Fruit fly (Drosophila melanogaster) whole organism, pupa: Measurements from ENCODE around the gene RpL7A.
A peak's percentile ranks its signal among the peaks of the same experiment; 100 is the strongest.

Experiments
- CG10348 ChIP-seq: fragments of 200-800 bp; sonication (Bioruptor generic); IDR thresholded peaks from 2 replicates; pipeline ENCODE4 v1.3.6; 2022; ENCODE audit warnings: missing biosample characterization, missing genetic modification characterization
- CG12605 ChIP-seq: fragments of 200-800 bp; sonication (Bioruptor generic); IDR thresholded peaks from 2 replicates; pipeline ENCODE4 v1.3.6; 2022; ENCODE audit warnings: missing biosample characterization, missing genetic modification characterization
- CG13204 ChIP-seq: fragments of 200-800 bp; sonication (Bioruptor generic); optimal IDR thresholded peaks from 2 replicates; lab custom pipeline; 2018; ENCODE audit warnings: missing biosample characterization, mild to moderate bottlenecking, missing genetic modification characterization, moderate library complexity
- CG14655 ChIP-seq: fragments of 200-800 bp; sonication (Bioruptor generic); optimal IDR thresholded peaks from 3 replicates; lab custom pipeline; 2017; ENCODE audit warnings: mild to moderate bottlenecking, missing biosample characterization, missing genetic modification reagents, missing genetic modification characterization
- CG15710 ChIP-seq: fragments of 200-800 bp; sonication (Bioruptor generic); optimal IDR thresholded peaks from 2 replicates; lab custom pipeline; 2018; ENCODE audit warnings: missing biosample characterization, mild to moderate bottlenecking, missing genetic modification characterization, moderate library complexity
- CG17806 ChIP-seq: fragments of 200-800 bp; sonication (Bioruptor generic); optimal IDR thresholded peaks from 2 replicates; lab custom pipeline; 2018; ENCODE audit warnings: missing biosample characterization, mild to moderate bottlenecking, missing genetic modification characterization, moderate library complexity
- CG32121 ChIP-seq: fragments of 200-800 bp; sonication (Bioruptor generic); IDR thresholded peaks from 2 replicates; pipeline ENCODE4 v1.3.6; 2022; ENCODE audit warnings: missing biosample characterization, missing genetic modification characterization
- CG34367 ChIP-seq: fragments of 200-800 bp; sonication (Bioruptor generic); optimal IDR thresholded peaks from 2 replicates; lab custom pipeline; 2018; ENCODE audit warnings: missing biosample characterization, mild to moderate bottlenecking, missing genetic modification characterization
- CG4496 ChIP-seq: fragments of 200-800 bp; sonication (Bioruptor generic); IDR thresholded peaks from 3 replicates; pipeline ENCODE4 v1.3.6; 2022; ENCODE audit warnings: missing biosample characterization, missing genetic modification characterization
- CG8159 ChIP-seq: fragments of 200-800 bp; sonication (Bioruptor generic); optimal IDR thresholded peaks from 3 replicates; lab custom pipeline; 2018; ENCODE audit warnings: missing biosample characterization, mild to moderate bottlenecking, missing genetic modification characterization, moderate library complexity
- CG8301 ChIP-seq: fragments of 200-800 bp; sonication (Bioruptor generic); optimal IDR thresholded peaks from 2 replicates; lab custom pipeline; 2018; ENCODE audit warnings: missing biosample characterization, mild to moderate bottlenecking, missing genetic modification characterization
- CG9948 ChIP-seq: fragments of 200-800 bp; sonication (Bioruptor generic); optimal IDR thresholded peaks from 2 replicates; lab custom pipeline; 2018; ENCODE audit warnings: missing biosample characterization, mild to moderate bottlenecking, missing genetic modification characterization, moderate library complexity
- D1 ChIP-seq: fragments of 200-800 bp; sonication (Bioruptor generic); optimal IDR thresholded peaks from 2 replicates; lab custom pipeline; 2018; ENCODE audit warnings: missing biosample characterization, mild to moderate bottlenecking, missing genetic modification characterization, moderate library complexity
- EcR ChIP-seq: fragments of 200-800 bp; sonication (Bioruptor generic); optimal IDR thresholded peaks from 3 replicates; lab custom pipeline; 2019; ENCODE audit warnings: missing biosample characterization, missing genetic modification characterization, mild to moderate bottlenecking, moderate library complexity, missing genetic modification reagents
- Ets98B ChIP-seq: fragments of 200-800 bp; sonication (Bioruptor generic); IDR thresholded peaks from 2 replicates; pipeline ENCODE4 v1.3.6; 2022; ENCODE audit warnings: missing biosample characterization, missing genetic modification characterization
- Pif1A ChIP-seq: fragments of 200-800 bp; sonication (Bioruptor generic); optimal IDR thresholded peaks from 3 replicates; lab custom pipeline; 2016; ENCODE audit warnings: missing biosample characterization, missing genetic modification characterization
- Pif1B ChIP-seq: fragments of 200-800 bp; sonication (Bioruptor generic); optimal IDR thresholded peaks from 3 replicates; lab custom pipeline; 2016; ENCODE audit warnings: missing biosample characterization, missing genetic modification characterization
- Snoo ChIP-seq: fragments of 200-800 bp; sonication (Bioruptor generic); optimal IDR thresholded peaks from 3 replicates; lab custom pipeline; 2017; ENCODE audit warnings: missing biosample characterization, mild to moderate bottlenecking, missing genetic modification characterization, inconsistent platforms
- fd96Ca ChIP-seq: fragments of 200-800 bp; sonication (Bioruptor generic); IDR thresholded peaks from 3 replicates; pipeline ENCODE4 v1.3.6; 2022; ENCODE audit warnings: missing biosample characterization, missing genetic modification characterization
- gl ChIP-seq: fragments of 200-800 bp; sonication (Bioruptor generic); optimal IDR thresholded peaks from 2 replicates; lab custom pipeline; 2018; ENCODE audit warnings: missing biosample characterization, mild to moderate bottlenecking, missing genetic modification characterization
- rn ChIP-seq: fragments of 200-800 bp; sonication (Bioruptor generic); IDR thresholded peaks from 2 replicates; pipeline ENCODE4 v1.3.6; 2022; ENCODE audit warnings: missing biosample characterization, missing genetic modification characterization

The RpL7A gene

dm6 chrX:6541277-6541676, 8.1 kb upstream of the RpL7A start:
- TF ChIP-seq Pif1B (GFP tag; lab: Kevin White, UChicago) (no peak), Pif1A (GFP tag; lab: Kevin White, UChicago) (no peak), CG8159 (tag; lab: Kevin White, UChicago) (no peak), CG10348 (GFP tag; lab: Robert Waterston, UW) (no peak), CG8301 (no peak), EcR (GFP tag; lab: Kevin White, UChicago) (no peak), CG17806 (no peak), rn (no peak), CG9948 (tag; lab: Kevin White, UChicago) (no peak), D1 (no peak), CG14655 (GFP tag; lab: Kevin White, UChicago) (no peak), CG32121 (no peak), fd96Ca (no peak), gl (tag; lab: Kevin White, UChicago) (no peak), CG13204 (GFP tag; lab: Kevin White, UChicago) (no peak), Ets98B (GFP tag; lab: Robert Waterston, UW) (no peak)

- TF ChIP-seq fd96Ca: peak; percentile 67; the same call in 1 of the 3 replicates
- peak; percentile 72 for TF ChIP-seq CG9948 (tag; lab: Kevin White, UChicago)
- peak; percentile 83 for TF ChIP-seq CG8159 (tag; lab: Kevin White, UChicago)
- TF ChIP-seq CG15710 (tag; lab: Kevin White, UChicago): peak; percentile 75
- TF ChIP-seq CG32121: peak; percentile 32; the same call in 1 of the 2 replicates
- peak; percentile 29 for TF ChIP-seq D1
- TF ChIP-seq CG14655 (GFP tag; lab: Kevin White, UChicago): peak; percentile 87
- peak; percentile 49 for TF ChIP-seq CG12605
- TF ChIP-seq Pif1A (GFP tag; lab: Kevin White, UChicago): peak; percentile 82
- peak; percentile 60 for TF ChIP-seq CG17806
- peak; percentile 64 for TF ChIP-seq CG34367
- peak; percentile 26 for TF ChIP-seq EcR (GFP tag; lab: Kevin White, UChicago)
- TF ChIP-seq Snoo (tag; lab: Kevin White, UChicago): peak; percentile 62
- TF ChIP-seq CG4496 (GFP tag; lab: Robert Waterston, UW): 0 out of 3 replicates have a peak, but pooled peaks have one; percentile 20
- TF ChIP-seq rn: no peak
- peak; percentile 42 for TF ChIP-seq gl (tag; lab: Kevin White, UChicago)
- TF ChIP-seq CG13204 (GFP tag; lab: Kevin White, UChicago): peak; percentile 58
- TF ChIP-seq Pif1B (GFP tag; lab: Kevin White, UChicago): peak; percentile 77
- TF ChIP-seq CG8301: peak; percentile 72
- no peak for TF ChIP-seq CG10348 (GFP tag; lab: Robert Waterston, UW)
- TF ChIP-seq Ets98B (GFP tag; lab: Robert Waterston, UW): peak; percentile 33
Observed at dm6 chrX:6540215-6540821, 7.2 kb upstream of the RpL7A start, which contains the start of gene CG34417. CG34417 (plus strand) TSS chrX:6540771.

DNA sequence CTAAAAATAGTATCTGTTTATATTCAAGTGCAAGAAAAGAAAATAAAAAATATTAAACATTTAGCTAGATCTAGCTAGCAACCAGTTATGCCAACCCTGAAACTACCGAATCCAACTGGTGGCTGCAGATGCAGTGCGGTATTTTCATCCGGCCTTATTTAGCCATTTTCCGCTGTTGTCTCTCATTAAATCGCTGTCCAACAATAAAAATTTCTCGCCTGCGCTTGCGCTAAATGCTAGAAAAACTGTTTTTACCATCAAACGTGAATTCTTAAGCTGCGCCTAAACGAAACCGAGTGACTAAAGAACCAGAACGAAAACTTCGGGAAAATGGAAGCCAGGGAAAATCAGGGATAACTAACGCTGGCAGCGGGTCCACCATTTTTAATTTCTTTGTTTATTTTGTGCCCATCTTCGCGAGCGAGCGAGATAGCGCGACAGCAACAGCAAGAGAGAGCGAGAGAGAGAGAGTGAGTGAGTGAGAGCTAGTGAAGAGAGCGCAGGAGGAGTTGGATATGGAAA, 749 bp upstream of the RpL7A start, which contains the start of gene dx:
Gene dx (plus strand): TSS at position 164 of the 522 bp plus-strand sequence.
- no peak for TF ChIP-seq CG34367
- 0 out of 2 replicates have a peak, but pooled peaks have one; percentile 9 for TF ChIP-seq CG32121
- TF ChIP-seq CG4496 (GFP tag; lab: Robert Waterston, UW): 0 out of 3 replicates have a peak, but pooled peaks have one; percentile 26
- peak; percentile 29; the same call in 1 of the 2 replicates for TF ChIP-seq CG12605
- TF ChIP-seq, all 21 proteins: peak for 3

DNA sequence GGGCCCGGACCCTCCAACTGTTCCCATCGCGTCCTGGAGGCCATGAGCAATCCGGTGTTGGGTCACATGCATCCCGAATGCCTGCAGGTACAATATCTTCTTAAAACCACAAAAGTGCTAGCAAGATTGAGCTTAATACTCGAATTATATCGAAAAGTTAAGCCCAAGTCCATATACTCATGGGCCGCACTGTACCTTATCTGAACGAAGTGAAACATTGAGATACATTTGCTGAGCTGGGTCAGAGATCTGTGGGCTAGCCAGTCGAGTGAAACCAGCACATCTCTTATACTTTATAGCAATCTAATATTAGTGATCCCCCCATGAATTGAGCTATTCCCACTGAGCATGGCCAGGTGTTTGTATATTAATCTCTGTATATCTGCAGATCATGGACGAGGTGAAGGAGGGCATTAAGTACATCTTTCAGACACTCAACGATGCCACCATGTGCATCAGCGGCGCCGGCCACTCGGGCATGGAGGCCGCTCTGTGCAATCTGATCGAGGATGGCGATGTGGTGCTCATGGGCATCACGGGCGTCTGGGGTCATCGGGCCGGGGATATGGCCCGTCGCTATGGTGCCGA, 3.9 kb downstream of the RpL7A start:
- TF ChIP-seq Pif1B (GFP tag; lab: Kevin White, UChicago) (no peak), CG10348 (GFP tag; lab: Robert Waterston, UW) (no peak)
- TF ChIP-seq, all 21 proteins: peak for 0

DNA sequence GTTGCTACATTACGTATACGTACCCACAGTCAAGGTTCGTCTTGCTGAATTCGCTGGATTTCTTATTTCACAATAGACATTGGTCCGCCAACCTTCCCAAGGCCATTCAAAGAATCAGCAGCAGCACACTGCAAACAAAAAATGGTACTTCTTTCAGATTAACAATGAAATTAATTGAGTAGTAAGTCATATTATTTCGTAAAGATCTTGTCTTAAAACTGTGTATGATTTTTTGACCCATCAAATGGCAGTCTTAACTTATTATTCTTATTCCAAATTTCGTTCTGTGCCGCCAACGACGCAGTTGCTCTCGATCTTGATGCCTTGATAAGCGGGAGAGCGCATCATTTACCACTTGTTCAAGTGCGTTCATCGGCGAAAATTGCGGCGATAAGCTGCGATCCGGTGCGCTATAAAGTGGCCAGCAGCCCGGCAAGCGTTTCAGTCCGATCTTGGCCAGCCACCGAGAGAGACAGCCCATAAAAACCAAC, 4.6 kb downstream of the RpL7A start, which contains the start of gene Agxt:
Gene Agxt (plus strand): TSS at position 441 of the 491 bp plus-strand sequence.
- TF ChIP-seq CG32121: peak; percentile 41; the same call in 1 of the 2 replicates
- peak; percentile 30; the same call in 1 of the 2 replicates for TF ChIP-seq Ets98B (GFP tag; lab: Robert Waterston, UW)
- no peak for TF ChIP-seq rn
- TF ChIP-seq gl (tag; lab: Kevin White, UChicago): no peak
- TF ChIP-seq CG8159 (tag; lab: Kevin White, UChicago): peak; percentile 65
- TF ChIP-seq fd96Ca: peak; percentile 37; the same call in 2 of the 3 replicates
- TF ChIP-seq D1: no peak
- no peak for TF ChIP-seq CG10348 (GFP tag; lab: Robert Waterston, UW)
- TF ChIP-seq CG8301: peak; percentile 38
- peak; percentile 51 for TF ChIP-seq CG17806
- peak; percentile 64; the same call in 2 of the 3 replicates for TF ChIP-seq CG4496 (GFP tag; lab: Robert Waterston, UW)
- no peak for TF ChIP-seq CG13204 (GFP tag; lab: Kevin White, UChicago)
- peak; percentile 11 for TF ChIP-seq EcR (GFP tag; lab: Kevin White, UChicago)
- TF ChIP-seq CG9948 (tag; lab: Kevin White, UChicago): peak; percentile 42
- peak; percentile 46 for TF ChIP-seq Pif1B (GFP tag; lab: Kevin White, UChicago)
- no peak for TF ChIP-seq Pif1A (GFP tag; lab: Kevin White, UChicago)
- 0 out of 2 replicates have a peak, but pooled peaks have one; percentile 10 for TF ChIP-seq CG12605
- peak; percentile 53 for TF ChIP-seq CG34367
- peak; percentile 54 for TF ChIP-seq CG15710 (tag; lab: Kevin White, UChicago)
- TF ChIP-seq CG14655 (GFP tag; lab: Kevin White, UChicago): no peak
- TF ChIP-seq Snoo (tag; lab: Kevin White, UChicago): peak; percentile 2
- TF ChIP-seq, all 21 proteins: peak for 14
